Fruit fly (Drosophila melanogaster) whole organism, prepupa: ENCODE results near the gene Notum.

Source experiments
- CG16779 ChIP-seq: fragments of 200-800 bp; sonication (Bioruptor generic); optimal IDR thresholded peaks from 3 replicates; lab custom pipeline; 2017; ENCODE audit warnings: missing biosample characterization, mild to moderate bottlenecking, missing genetic modification characterization
- CG32006 ChIP-seq: fragments of 200-800 bp; sonication (Bioruptor generic); optimal IDR thresholded peaks from 3 replicates; lab custom pipeline; 2017; ENCODE audit warnings: missing biosample characterization, mild to moderate bottlenecking, missing genetic modification characterization
- CG34406 ChIP-seq: fragments of 200-800 bp; sonication (Bioruptor generic); optimal IDR thresholded peaks from 3 replicates; lab custom pipeline; 2016; ENCODE audit warnings: missing biosample characterization, missing genetic modification characterization
- CG6276 ChIP-seq: fragments of 200-800 bp; sonication (Bioruptor generic); optimal IDR thresholded peaks from 2 replicates; lab custom pipeline; 2017; ENCODE audit warnings: missing biosample characterization, mild to moderate bottlenecking, missing genetic modification characterization
- CG8319 ChIP-seq: fragments of 200-800 bp; sonication (Bioruptor generic); optimal IDR thresholded peaks from 3 replicates; lab custom pipeline; 2016; ENCODE audit warnings: missing biosample characterization, missing genetic modification characterization
- Hr38 ChIP-seq: sonication (Bioruptor generic); optimal IDR thresholded peaks from 2 replicates; lab custom pipeline; 2016; ENCODE audit warnings: missing biosample characterization, missing genetic modification characterization
- Hr39 ChIP-seq: fragments of 200-800 bp; sonication (Bioruptor generic); optimal IDR thresholded peaks from 2 replicates; lab custom pipeline; 2016; ENCODE audit warnings: missing biosample characterization, missing genetic modification characterization
- Hr4 ChIP-seq: fragments of 200-800 bp; sonication (Bioruptor generic); optimal IDR thresholded peaks from 3 replicates; lab custom pipeline; 2016; ENCODE audit warnings: missing biosample characterization, missing genetic modification characterization
- Met ChIP-seq: fragments of 200-800 bp; sonication (Bioruptor generic); optimal IDR thresholded peaks from 3 replicates; lab custom pipeline; 2016; ENCODE audit warnings: missing biosample characterization, missing genetic modification characterization
- Sox102F ChIP-seq: fragments of 200-800 bp; sonication (Bioruptor generic); optimal IDR thresholded peaks from 2 replicates; lab custom pipeline; 2016; ENCODE audit warnings: missing biosample characterization, mild to moderate bottlenecking, missing genetic modification characterization
- lz ChIP-seq: fragments of 200-800 bp; sonication (Bioruptor generic); optimal IDR thresholded peaks from 3 replicates; lab custom pipeline; 2016; ENCODE audit warnings: missing biosample characterization, missing genetic modification characterization
- ss ChIP-seq, 2 experiments: fragments of 200-800 bp; sonication (Bioruptor generic); optimal IDR thresholded peaks; 2 replicates in 1 of 2; 3 replicates in 1 of 2; lab custom pipeline; 2017 to 2018; ENCODE audit warnings: mild to moderate bottlenecking in 2 of 2, missing biosample characterization in 2 of 2, missing genetic modification characterization in 2 of 2, moderate library complexity in 1 of 2
- topi ChIP-seq: fragments of 200-800 bp; sonication (Bioruptor generic); optimal IDR thresholded peaks from 3 replicates; lab custom pipeline; 2016; ENCODE audit warnings: missing biosample characterization, missing genetic modification characterization

- TF ChIP-seq CG8319 (no peak), CG32006 (GFP tag; lab: Kevin White, UChicago) (peak; percentile 9), lz (no peak), ss (GFP tag; optimal IDR thresholded peaks at IDR 0.05; lab: Kevin White, UChicago) (peak; percentile 41 to 62), CG6276 (GFP tag; lab: Kevin White, UChicago) (no peak), Sox102F (GFP tag; lab: Kevin White, UChicago) (no peak), Met (peak; percentile 15), Hr39 (GFP tag; lab: Kevin White, UChicago) (no peak), topi (GFP tag; lab: Kevin White, UChicago) (no peak), Hr38 (no peak), CG34406 (GFP tag; lab: Kevin White, UChicago) (peak; percentile 44), Hr4 (GFP tag; lab: Kevin White, UChicago) (no peak), CG16779 (tag; lab: Kevin White, UChicago) (peak; percentile 58)
Observed at dm6 chr3L:16026065-16026789, 2.9 kb downstream of the Notum start.
